Worm (Caenorhabditis elegans): Measurements from ENCODE around the gene D1054.10.

D1054.10 gene

DNA sequence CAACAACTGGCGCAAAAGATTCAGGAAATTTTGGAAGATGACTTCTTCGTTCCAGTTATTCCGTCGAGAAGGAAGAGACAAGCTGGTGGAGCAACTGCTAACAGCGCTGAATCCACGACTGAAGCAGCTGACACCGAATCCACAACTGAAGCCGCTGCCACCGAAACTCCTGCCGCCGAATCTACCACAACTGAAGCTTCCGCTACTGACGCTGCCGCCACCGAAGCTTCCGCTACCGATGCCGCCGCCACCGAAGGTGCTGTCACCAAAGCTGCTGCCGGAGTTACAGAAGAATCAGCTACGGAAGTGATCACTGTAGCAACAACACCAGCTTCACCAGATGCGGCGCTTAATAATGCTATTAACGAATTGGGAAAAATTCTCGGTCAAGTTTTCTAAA is 1.8 kb upstream of the D1054.10 start:
- TF ChIP-seq set-16 (GFP tag; IDR thresholded peaks at IDR 0.05) = peak; percentile 88; the same call in 1 of the 2 replicates
- no peak for TF ChIP-seq mdl-1 (tag; optimal IDR thresholded peaks at IDR 0.05)

DNA sequence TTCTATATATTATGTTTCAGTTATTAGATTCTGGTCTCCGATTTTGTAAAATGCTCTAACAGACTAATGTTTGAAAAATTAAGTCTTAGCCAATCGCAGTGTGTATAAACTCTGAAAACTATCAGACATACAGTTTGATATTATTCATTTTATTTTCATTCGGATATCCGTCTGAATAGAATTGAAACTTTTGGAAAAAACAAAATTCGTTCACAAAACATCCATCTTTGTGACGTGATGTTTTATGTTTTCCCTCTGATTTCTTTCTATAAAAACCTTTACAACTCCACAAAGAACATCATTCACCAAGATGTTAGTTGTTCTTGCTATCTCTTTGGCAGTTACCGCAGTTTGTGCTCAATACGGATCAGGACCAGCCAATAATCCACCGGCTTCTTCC is 823 bp upstream of the D1054.10 start, which contains the start of gene ule-3:
Gene ule-3, plus strand, starts transcription at position 301 of the 400 bp plus-strand sequence.
- TF ChIP-seq nhr-237 (tag; optimal IDR thresholded peaks at IDR 0.05) (no peak), daf-8 (GFP tag; IDR thresholded peaks at IDR 0.05) (no peak), unc-62 (GFP tag; optimal IDR thresholded peaks at IDR 0.05 in 1 of 2) (peak in 1 of 2 experiments; percentile 32), unc-62 (tag; optimal IDR thresholded peaks at IDR 0.05) (no peak), madf-9 (GFP tag; conservative IDR thresholded peaks at IDR 0.05) (no peak)

DNA sequence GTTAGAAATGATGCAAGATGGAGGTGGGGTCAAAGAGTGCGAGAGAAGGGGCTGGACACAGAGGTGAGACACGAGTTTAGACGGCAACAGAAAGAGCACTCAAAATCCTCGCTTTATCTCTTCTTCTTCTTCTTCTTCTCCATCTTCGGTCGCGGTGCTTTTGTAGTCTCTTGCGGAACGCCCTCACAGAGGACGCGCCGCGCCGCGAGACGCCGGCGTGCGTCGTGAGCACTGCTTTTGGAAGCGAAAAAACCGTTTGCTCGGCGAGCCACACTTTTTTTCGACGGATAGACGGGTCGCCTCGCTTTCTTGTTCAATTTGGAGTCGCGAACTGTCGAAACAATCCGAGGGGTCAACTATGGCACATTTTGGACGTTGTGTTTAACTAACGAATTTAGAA is 1.8 kb downstream of the D1054.10 start, which contains the start of gene D1054.9:
Gene D1054.9, minus strand, starts transcription at position 137 of the 400 bp plus-strand sequence.
- TF ChIP-seq duxl-1 (tag; optimal IDR thresholded peaks at IDR 0.05; ENCODE audit: poor library complexity) (no peak), set-16 (GFP tag; IDR thresholded peaks at IDR 0.05) (peak; percentile 69)

DNA sequence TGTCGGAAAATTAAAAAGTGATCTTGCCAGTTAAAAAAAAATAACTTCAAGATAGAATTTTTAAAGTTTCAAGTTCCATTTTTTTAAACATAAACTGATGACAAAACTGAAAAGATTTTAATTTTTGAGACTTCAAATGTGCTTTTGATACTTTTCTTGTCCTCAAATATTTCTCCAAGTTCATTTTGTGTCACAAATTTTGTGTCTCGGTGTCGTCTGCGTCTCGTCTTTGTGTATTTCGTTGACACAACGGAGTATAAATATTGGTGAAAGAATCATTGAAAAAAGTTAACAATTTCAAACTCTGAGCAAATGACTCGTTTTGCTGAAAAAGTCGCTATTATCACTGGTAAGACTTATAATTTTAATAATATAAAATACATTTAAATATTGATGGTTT is 8.7 kb downstream of the D1054.10 start, which contains the start of gene D1054.8:
Gene D1054.8, plus strand, starts transcription at position 301 of the 400 bp plus-strand sequence.
- peak; percentile 2 for TF ChIP-seq nhr-28 (tag; optimal IDR thresholded peaks at IDR 0.05)
- no peak for TF ChIP-seq nhr-237 (tag; optimal IDR thresholded peaks at IDR 0.05)

DNA sequence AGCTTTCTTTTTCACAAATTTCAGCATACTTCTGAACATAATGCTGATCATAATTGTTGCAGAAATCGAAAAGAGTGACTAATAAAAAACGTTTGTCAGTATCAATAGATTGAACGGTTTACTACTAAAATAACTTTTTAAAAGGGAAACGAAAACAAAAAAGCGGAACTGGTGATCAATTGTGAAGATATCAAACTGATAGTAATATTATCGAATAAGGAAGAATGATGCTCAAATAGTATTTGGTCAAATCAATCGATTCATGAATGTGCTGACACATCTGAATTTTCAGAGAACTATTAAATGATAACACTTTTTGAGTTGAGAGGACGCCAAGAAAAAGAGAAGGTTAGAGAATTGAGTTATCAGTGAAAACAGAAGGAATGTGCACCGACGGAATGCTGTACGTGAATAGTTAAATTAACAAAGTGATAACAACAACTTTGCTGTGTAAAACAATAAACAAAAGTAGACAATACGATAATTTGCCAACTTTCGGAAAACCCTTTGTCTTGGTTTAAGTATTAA is 16.1 kb downstream of the D1054.10 start, which contains the start of gene D1054.5:
Gene D1054.5, minus strand, starts transcription at position 51 of the 528 bp plus-strand sequence.
- no peak for TF ChIP-seq daf-16 (GFP tag; optimal IDR thresholded peaks at IDR 0.05)
- peak; percentile 92 for TF ChIP-seq daf-16 (tag; optimal IDR thresholded peaks at IDR 0.05)
- peak; percentile 4 for TF ChIP-seq ztf-7 (tag; optimal IDR thresholded peaks at IDR 0.05)
- no peak for TF ChIP-seq nhr-6 (tag; optimal IDR thresholded peaks at IDR 0.05)
- TF ChIP-seq nhr-102 (tag; optimal IDR thresholded peaks at IDR 0.05) = no peak
- TF ChIP-seq zfp-3 (GFP tag; conservative IDR thresholded peaks at IDR 0.05) = no peak
- peak; percentile 39 for TF ChIP-seq nhr-77 (tag; optimal IDR thresholded peaks at IDR 0.05)
- no peak for TF ChIP-seq unc-39 (tag; optimal IDR thresholded peaks at IDR 0.05)
- no peak for TF ChIP-seq cey-2 (tag; optimal IDR thresholded peaks at IDR 0.05; ENCODE audit: borderline replicate concordance, insufficient read depth)
- TF ChIP-seq F37D6.2 (tag; optimal IDR thresholded peaks at IDR 0.05) = no peak
- no peak for TF ChIP-seq hmg-1.1 (GFP tag; IDR thresholded peaks at IDR 0.05)
- TF ChIP-seq ceh-28 (tag; optimal IDR thresholded peaks at IDR 0.05) = no peak
- TF ChIP-seq nhr-41 (GFP tag; IDR thresholded peaks at IDR 0.05) = no peak
- TF ChIP-seq pqm-1 (tag; optimal IDR thresholded peaks at IDR 0.05) = peak; percentile 55
- TF ChIP-seq lir-3 (tag; optimal IDR thresholded peaks at IDR 0.05) = no peak
- TF ChIP-seq mxl-3 (GFP tag; optimal IDR thresholded peaks at IDR 0.05) = no peak
- no peak for TF ChIP-seq Y48G9A.11 (GFP tag; IDR thresholded peaks at IDR 0.05)
- TF ChIP-seq php-3 (GFP tag; IDR thresholded peaks at IDR 0.05) = no peak
- no peak for TF ChIP-seq madf-5 (GFP tag; IDR thresholded peaks at IDR 0.05)
- peak; percentile 65 for TF ChIP-seq nhr-48 (tag; optimal IDR thresholded peaks at IDR 0.05)
- no peak for TF ChIP-seq daf-12 (tag; optimal IDR thresholded peaks at IDR 0.05)
- TF ChIP-seq nhr-10 (tag; optimal IDR thresholded peaks at IDR 0.05) = no peak
- TF ChIP-seq jun-1 (tag; optimal IDR thresholded peaks at IDR 0.05) = no peak
- no peak for TF ChIP-seq saeg-2 (GFP tag; IDR thresholded peaks at IDR 0.05)
- no peak for TF ChIP-seq spr-3 (GFP tag; optimal IDR thresholded peaks at IDR 0.05)
- TF ChIP-seq nhr-28 (tag; optimal IDR thresholded peaks at IDR 0.05) = peak; percentile 56
- TF ChIP-seq mdt-29 (GFP tag; IDR thresholded peaks at IDR 0.05) = no peak
- TF ChIP-seq dve-1 (tag; optimal IDR thresholded peaks at IDR 0.05; ENCODE audit: insufficient read depth) = peak; percentile 68
- TF ChIP-seq dmd-8 (GFP tag; IDR thresholded peaks at IDR 0.05) = no peak
- TF ChIP-seq dmd-6 (GFP tag; IDR thresholded peaks at IDR 0.05) = peak; percentile 65
- TF ChIP-seq ztf-11 (tag; optimal IDR thresholded peaks at IDR 0.05) = no peak
- peak; percentile 74 for TF ChIP-seq hlh-11 (tag; optimal IDR thresholded peaks at IDR 0.05)

Data from whole organism, L4 larva.